Worm (Caenorhabditis elegans): ENCODE results near the gene msd-2.

DNA sequence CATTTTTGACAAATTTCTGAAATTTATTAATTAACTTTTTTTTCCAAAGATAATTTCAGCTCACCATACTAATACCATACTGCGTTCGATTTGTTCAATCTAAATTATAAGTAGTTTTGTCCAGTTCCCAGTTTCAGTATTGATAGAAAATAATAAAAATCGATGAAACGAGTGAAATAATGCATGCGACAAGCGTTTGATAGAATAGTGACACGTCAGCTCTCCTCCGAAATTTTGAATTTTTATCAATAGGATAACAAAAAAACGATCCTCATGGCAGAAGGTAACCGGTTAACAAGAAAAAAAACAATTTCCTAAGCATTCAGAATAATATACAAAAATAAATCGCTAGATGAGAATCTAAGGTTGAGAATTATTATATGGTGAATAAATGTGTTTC is 27.1 kb upstream of the msd-2 start, which contains the start of gene C47E12.3:
- no peak for TF ChIP-seq ces-1 (GFP tag; optimal IDR thresholded peaks at IDR 0.05)
- no peak for TF ChIP-seq unc-62 (GFP tag; optimal IDR thresholded peaks at IDR 0.05)
- TF ChIP-seq lin-13 (tag; optimal IDR thresholded peaks at IDR 0.05): no peak
- no peak for TF ChIP-seq nhr-237 (tag; optimal IDR thresholded peaks at IDR 0.05)
- no peak for TF ChIP-seq mep-1 (tag; optimal IDR thresholded peaks at IDR 0.05)

Data from whole organism, mixed stage, embryonic.